Worm (Caenorhabditis elegans) whole organism, young adult: ENCODE data around the gene nlp-41.

Experiments used
- B0019.2 ChIP-seq: fragments of 200-800 bp; sonication (Bioruptor generic); conservative IDR thresholded peaks from 2 replicates; pipeline ENCODE4 v1.3.6; 2022; ENCODE audit warnings: missing genetic modification reagents, missing genetic modification characterization, missing compliant biosample characterization
- C06A6.2 ChIP-seq: fragments of 200-800 bp; sonication (Bioruptor generic); conservative IDR thresholded peaks from 2 replicates; pipeline ENCODE4 v1.3.6; 2022; ENCODE audit warnings: missing genetic modification characterization, missing compliant biosample characterization
- F37B4.10 ChIP-seq: fragments of 200-800 bp; sonication (Bioruptor generic); IDR thresholded peaks from 2 replicates; pipeline ENCODE4 v1.3.6; 2022; ENCODE audit warnings: missing genetic modification characterization, missing compliant biosample characterization
- K11D2.4 ChIP-seq: fragments of 200-800 bp; sonication (Bioruptor generic); IDR thresholded peaks from 2 replicates; pipeline ENCODE4 v1.3.6; 2022; ENCODE audit warnings: missing genetic modification reagents, missing genetic modification characterization, missing compliant biosample characterization
- T07F8.4 ChIP-seq: sonication (generic microtip); optimal IDR thresholded peaks from 2 replicates; lab custom pipeline; 2016; ENCODE audit warnings: mild to moderate bottlenecking, missing genetic modification characterization, moderate library complexity, missing compliant biosample characterization
- T26A5.8 ChIP-seq: sonication (generic microtip); optimal IDR thresholded peaks from 2 replicates; lab custom pipeline; 2016; ENCODE audit warnings: missing genetic modification characterization, missing compliant biosample characterization
- Y53F4B.3 ChIP-seq: fragments of 200-800 bp; sonication (Bioruptor generic); IDR thresholded peaks from 2 replicates; pipeline ENCODE4 v1.3.6; 2022; ENCODE audit warnings: missing genetic modification reagents, missing genetic modification characterization, missing compliant biosample characterization
- Y53G8AR.9 ChIP-seq: fragments of 200-800 bp; sonication (Bioruptor generic); conservative IDR thresholded peaks from 2 replicates; pipeline ENCODE4 v1.3.6; 2022; ENCODE audit warnings: missing genetic modification reagents, missing genetic modification characterization, missing compliant biosample characterization
- Y56A3A.18 ChIP-seq: fragments of 200-800 bp; sonication (Bioruptor generic); IDR thresholded peaks from 2 replicates; pipeline ENCODE4 v1.3.6; 2022; ENCODE audit warnings: missing genetic modification reagents, missing genetic modification characterization, missing compliant biosample characterization
- Y79H2A.3 ChIP-seq: fragments of 200-800 bp; sonication (Bioruptor generic); conservative IDR thresholded peaks from 2 replicates; pipeline ENCODE4 v1.3.6; 2022; ENCODE audit warnings: missing genetic modification reagents, missing genetic modification characterization, missing compliant biosample characterization
- Y95B8A.8 ChIP-seq: fragments of 200-800 bp; sonication (Bioruptor generic); IDR thresholded peaks from 2 replicates; pipeline ENCODE4 v1.3.6; 2022; ENCODE audit warnings: missing genetic modification reagents, missing genetic modification characterization, missing compliant biosample characterization
- aptf-3 ChIP-seq: fragments of 200-800 bp; sonication (Bioruptor generic); IDR thresholded peaks from 2 replicates; pipeline ENCODE4 v1.3.6; 2022; ENCODE audit warnings: missing genetic modification characterization, missing compliant biosample characterization
- atf-7 ChIP-seq: sonication (generic microtip); optimal IDR thresholded peaks from 2 replicates; lab custom pipeline; 2017; ENCODE audit warnings: mild to moderate bottlenecking, missing genetic modification characterization, missing compliant biosample characterization
- attf-3 ChIP-seq: fragments of 200-800 bp; sonication (Bioruptor generic); conservative IDR thresholded peaks from 2 replicates; pipeline ENCODE4 v1.3.6; 2022; ENCODE audit warnings: missing genetic modification reagents, missing genetic modification characterization, missing compliant biosample characterization
- attf-6 ChIP-seq: fragments of 200-800 bp; sonication (Bioruptor generic); IDR thresholded peaks from 2 replicates; pipeline ENCODE4 v1.3.6; 2022; ENCODE audit warnings: missing genetic modification reagents, missing genetic modification characterization, missing compliant biosample characterization
- ccch-3 ChIP-seq: fragments of 200-800 bp; sonication (Bioruptor generic); optimal IDR thresholded peaks from 2 replicates; lab custom pipeline; 2018; ENCODE audit warnings: mild to moderate bottlenecking, missing genetic modification characterization, missing compliant biosample characterization
- cebp-1 ChIP-seq, 2 experiments: fragments of 200-800 bp in 1 of 2; sonication (Bioruptor generic) in 1 of 2; sonication (generic microtip) in 1 of 2; IDR thresholded peaks in 1 of 2; optimal IDR thresholded peaks in 1 of 2; 2 replicates each; pipeline versions ENCODE4 v1.3.6 to Lab custom; 2017 to 2022; ENCODE audit warnings: missing compliant biosample characterization in 2 of 2, missing genetic modification characterization in 2 of 2, mild to moderate bottlenecking in 1 of 2, missing genetic modification reagents in 1 of 2, moderate library complexity in 1 of 2
- cebp-2 ChIP-seq: fragments of 200-800 bp; sonication (Bioruptor generic); IDR thresholded peaks from 2 replicates; pipeline ENCODE4 v1.3.6; 2022; ENCODE audit warnings: missing genetic modification characterization, missing compliant biosample characterization
- ceh-100 ChIP-seq: fragments of 200-800 bp; sonication (Bioruptor generic); IDR thresholded peaks from 2 replicates; pipeline ENCODE4 v1.3.6; 2022; ENCODE audit warnings: missing genetic modification reagents, missing genetic modification characterization, missing compliant biosample characterization
- ceh-58 ChIP-seq: fragments of 200-800 bp; sonication (Bioruptor generic); IDR thresholded peaks from 2 replicates; pipeline ENCODE4 v1.3.6; 2022; ENCODE audit warnings: missing genetic modification characterization, missing compliant biosample characterization
- chd-7 ChIP-seq: sonication (generic microtip); optimal IDR thresholded peaks from 2 replicates; lab custom pipeline; 2016; ENCODE audit warnings: mild to moderate bottlenecking, missing genetic modification characterization, moderate library complexity, missing compliant biosample characterization
- dox-1 ChIP-seq: fragments of 200-800 bp; sonication (Bioruptor generic); IDR thresholded peaks from 2 replicates; pipeline ENCODE4 v1.3.6; 2022; ENCODE audit warnings: missing genetic modification reagents, missing genetic modification characterization, missing compliant biosample characterization
- dpl-1 ChIP-seq: fragments of 150-350 bp; optimal IDR thresholded peaks from 2 replicates; lab custom pipeline; 2014; ENCODE audit warnings: missing biosample characterization, missing genetic modification reagents, missing genetic modification characterization
- efl-1 ChIP-seq: fragments of 150-350 bp; optimal IDR thresholded peaks from 2 replicates; lab custom pipeline; 2014; ENCODE audit warnings: missing biosample characterization, missing genetic modification reagents, missing genetic modification characterization
- gei-17 ChIP-seq: fragments of 200-800 bp; sonication (Bioruptor generic); optimal IDR thresholded peaks from 2 replicates; lab custom pipeline; 2018; ENCODE audit warnings: mild to moderate bottlenecking, missing genetic modification characterization, missing compliant biosample characterization
- him-1 ChIP-seq: sonication (generic microtip); optimal IDR thresholded peaks from 2 replicates; lab custom pipeline; 2016; ENCODE audit warnings: missing genotype, missing genetic modification reagents, missing genetic modification characterization, missing compliant biosample characterization
- hrde-1 ChIP-seq: sonication (generic microtip); optimal IDR thresholded peaks from 2 replicates; lab custom pipeline; 2016; ENCODE audit warnings: missing genetic modification characterization, mild to moderate bottlenecking, missing compliant biosample characterization, moderate library complexity, missing genotype, missing genetic modification reagents, borderline replicate concordance
- hsf-1 ChIP-seq: fragments of 200-800 bp; sonication (Bioruptor generic); IDR thresholded peaks from 2 replicates; pipeline ENCODE4 v1.3.6; 2022; ENCODE audit warnings: missing genetic modification reagents, missing genetic modification characterization, missing compliant biosample characterization
- lag-1 ChIP-seq: fragments of 200-800 bp; sonication (Bioruptor generic); IDR thresholded peaks from 2 replicates; pipeline ENCODE4 v1.3.6; 2022; ENCODE audit warnings: missing genetic modification reagents, missing genetic modification characterization, missing compliant biosample characterization
- lin-26 ChIP-seq: fragments of 200-800 bp; sonication (Bioruptor generic); IDR thresholded peaks from 2 replicates; pipeline ENCODE4 v1.3.6; 2022; ENCODE audit warnings: missing genetic modification reagents, missing genetic modification characterization, missing compliant biosample characterization
- lin-40 ChIP-seq: sonication (generic microtip); optimal IDR thresholded peaks from 2 replicates; lab custom pipeline; 2016; ENCODE audit warnings: missing genetic modification characterization, mild to moderate bottlenecking, missing compliant biosample characterization, missing genotype, missing genetic modification reagents
- lir-1 ChIP-seq: fragments of 200-800 bp; sonication (Bioruptor generic); conservative IDR thresholded peaks from 2 replicates; pipeline ENCODE4 v1.3.6; 2022; ENCODE audit warnings: missing genetic modification reagents, missing genetic modification characterization, missing compliant biosample characterization
- lsl-1 ChIP-seq: fragments of 200-800 bp; sonication (Bioruptor generic); optimal IDR thresholded peaks from 2 replicates; lab custom pipeline; 2018; ENCODE audit warnings: mild to moderate bottlenecking, missing genetic modification characterization, moderate library complexity, missing compliant biosample characterization
- madf-8 ChIP-seq: fragments of 200-800 bp; sonication (Bioruptor generic); conservative IDR thresholded peaks from 2 replicates; pipeline ENCODE4 v1.3.6; 2022; ENCODE audit warnings: missing genetic modification reagents, missing genetic modification characterization, missing compliant biosample characterization
- mcd-1 ChIP-seq: fragments of 200-800 bp; sonication (Bioruptor generic); IDR thresholded peaks from 2 replicates; pipeline ENCODE4 v1.3.6; 2022; ENCODE audit warnings: missing genetic modification reagents, missing genetic modification characterization, missing compliant biosample characterization
- nfya-2 ChIP-seq: fragments of 200-800 bp; sonication (Bioruptor generic); IDR thresholded peaks from 2 replicates; pipeline ENCODE4 v1.3.6; 2022; ENCODE audit warnings: missing genetic modification reagents, missing genetic modification characterization, missing compliant biosample characterization
- nfyb-1 ChIP-seq: fragments of 200-800 bp; sonication (Bioruptor generic); IDR thresholded peaks from 2 replicates; pipeline ENCODE4 v1.3.6; 2022; ENCODE audit warnings: missing genetic modification reagents, missing genetic modification characterization, missing compliant biosample characterization
- nhr-120 ChIP-seq: fragments of 200-800 bp; sonication (Bioruptor generic); IDR thresholded peaks from 2 replicates; pipeline ENCODE4 v1.3.6; 2022; ENCODE audit warnings: missing genetic modification characterization, missing compliant biosample characterization
- nhr-80 ChIP-seq: sonication (generic microtip); optimal IDR thresholded peaks from 2 replicates; lab custom pipeline; 2016; ENCODE audit warnings: missing genetic modification characterization, missing compliant biosample characterization
- repo-1 ChIP-seq: sonication (generic microtip); optimal IDR thresholded peaks from 2 replicates; lab custom pipeline; 2017; ENCODE audit warnings: mild to moderate bottlenecking, missing genetic modification characterization, missing compliant biosample characterization
- sea-2 ChIP-seq: fragments of 200-800 bp; sonication (Bioruptor generic); IDR thresholded peaks from 2 replicates; pipeline ENCODE4 v1.3.6; 2022; ENCODE audit warnings: missing genetic modification characterization, missing compliant biosample characterization
- snpc-3.4 ChIP-seq: sonication (generic microtip); optimal IDR thresholded peaks from 2 replicates; lab custom pipeline; 2017; ENCODE audit warnings: missing genetic modification characterization, mild to moderate bottlenecking, missing compliant biosample characterization, antibody characterized with exemption, moderate library complexity, missing genotype, missing genetic modification reagents
- snpc-4 ChIP-seq, 5 experiments: fragments of 150-350 bp in 1 of 5; sonication (generic microtip) in 4 of 5; optimal IDR thresholded peaks; 2 replicates each; lab custom pipeline; 2014 to 2018; ENCODE audit warnings: missing genetic modification characterization in 5 of 5, missing biosample characterization in 3 of 5, antibody characterized with exemption in 2 of 5, mild to moderate bottlenecking in 2 of 5, missing compliant biosample characterization in 2 of 5, missing genotype in 2 of 5, moderate library complexity in 2 of 5, missing genetic modification reagents in 1 of 5
- somi-1 ChIP-seq: fragments of 200-800 bp; sonication (Bioruptor generic); optimal IDR thresholded peaks from 2 replicates; lab custom pipeline; 2018; ENCODE audit warnings: mild to moderate bottlenecking, missing genetic modification characterization, missing compliant biosample characterization
- sptf-2 ChIP-seq: fragments of 200-800 bp; sonication (Bioruptor generic); optimal IDR thresholded peaks from 2 replicates; lab custom pipeline; 2018; ENCODE audit warnings: mild to moderate bottlenecking, missing genetic modification characterization, missing compliant biosample characterization
- zim-3 ChIP-seq: sonication (generic microtip); optimal IDR thresholded peaks from 2 replicates; lab custom pipeline; 2017; ENCODE audit warnings: mild to moderate bottlenecking, missing genetic modification characterization, moderate library complexity, missing compliant biosample characterization
- ztf-18 ChIP-seq: sonication (generic microtip); optimal IDR thresholded peaks from 2 replicates; lab custom pipeline; 2016; ENCODE audit warnings: missing genotype, mild to moderate bottlenecking, missing genetic modification characterization, missing compliant biosample characterization

Gene nlp-41

DNA sequence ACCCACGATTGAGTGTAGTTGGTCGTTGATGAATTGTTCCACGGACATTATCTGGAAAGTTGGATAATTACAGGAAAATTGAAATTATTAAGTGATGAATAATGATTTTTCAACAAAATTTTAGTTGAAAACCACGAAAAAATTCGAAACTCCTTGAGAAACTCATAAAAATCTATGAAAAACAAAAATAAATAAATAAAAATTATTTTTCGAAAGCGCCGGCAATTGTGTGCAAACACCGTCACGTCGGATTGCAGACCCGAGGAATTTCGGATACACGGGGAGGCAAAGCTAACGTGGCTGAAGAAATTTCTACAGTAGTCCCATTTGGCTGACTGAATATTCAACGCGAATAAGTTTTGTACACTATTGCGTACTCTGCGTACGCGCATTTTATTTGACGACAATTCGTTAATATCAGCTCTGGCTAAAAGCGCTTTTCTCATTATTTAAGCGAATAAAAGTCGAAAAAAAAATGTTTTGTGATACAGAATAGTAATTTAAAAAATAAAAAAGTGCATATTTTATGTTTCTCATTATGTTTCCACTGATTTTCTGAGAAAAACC lies 10.9 kb downstream of the nlp-41 start, which contains the start of gene mog-4 (continued):
- TF ChIP-seq hsf-1 = peak; percentile 93
- peak; percentile 100 for TF ChIP-seq B0019.2 (GFP tag; lab: Robert Waterston, UW)
- TF ChIP-seq Y95B8A.8 (GFP tag; lab: Robert Waterston, UW) = peak; percentile 99
- TF ChIP-seq zim-3 (tag; lab: Kevin White, UChicago) = peak; percentile 81
- TF ChIP-seq nhr-120 (GFP tag; lab: Robert Waterston, UW) = peak; percentile 98
- peak; percentile 99 for TF ChIP-seq lir-1 (GFP tag; lab: Robert Waterston, UW)
- TF ChIP-seq attf-3 (GFP tag; lab: Robert Waterston, UW) = peak; percentile 93
- peak; percentile 99 for TF ChIP-seq nfyb-1
- TF ChIP-seq nfya-2 = peak; percentile 89
- TF ChIP-seq nhr-80 (tag; lab: Kevin White, UChicago) = peak; percentile 80
- peak; percentile 85 for TF ChIP-seq hrde-1 (tag; lab: Kevin White, UChicago)
- TF ChIP-seq efl-1 = peak; percentile 65
- peak; percentile 97 for TF ChIP-seq cebp-1 (GFP tag; IDR thresholded peaks at IDR 0.05; lab: Robert Waterston, UW)
- TF ChIP-seq cebp-1 (tag; optimal IDR thresholded peaks at IDR 0.05; lab: Kevin White, UChicago) = peak; percentile 94
- peak; percentile 93 for TF ChIP-seq Y53F4B.3 (GFP tag; lab: Robert Waterston, UW)
- peak; percentile 95 for TF ChIP-seq aptf-3 (GFP tag; lab: Robert Waterston, UW)
- TF ChIP-seq Y56A3A.18 (GFP tag; lab: Robert Waterston, UW) = peak; percentile 99
- TF ChIP-seq attf-6 (GFP tag; lab: Robert Waterston, UW) = peak; percentile 92
- peak; percentile 9 for TF ChIP-seq sptf-2 (GFP tag; lab: Kevin White, UChicago)
- peak; percentile 96 for TF ChIP-seq somi-1 (GFP tag; lab: Kevin White, UChicago)
- TF ChIP-seq cebp-2 = peak; percentile 97
- TF ChIP-seq ztf-18 (tag; lab: Kevin White, UChicago) = peak; percentile 82
- peak; percentile 99 for TF ChIP-seq K11D2.4 (GFP tag; lab: Robert Waterston, UW)
- TF ChIP-seq Y53G8AR.9 (GFP tag; lab: Robert Waterston, UW) = peak; percentile 99
- peak; percentile 100 for TF ChIP-seq Y79H2A.3 (GFP tag; lab: Robert Waterston, UW)
- peak; percentile 84 for TF ChIP-seq him-1
- peak; percentile 18 for TF ChIP-seq snpc-3.4
- TF ChIP-seq lag-1 (GFP tag; lab: Robert Waterston, UW) = peak; percentile 99
- TF ChIP-seq ccch-3 (GFP tag; lab: Kevin White, UChicago) = peak; percentile 97
- TF ChIP-seq gei-17 = peak; percentile 66
- TF ChIP-seq lin-40 (tag; lab: Kevin White, UChicago) = peak; percentile 98
- TF ChIP-seq F37B4.10 (GFP tag; lab: Robert Waterston, UW) = peak; percentile 96
- 0 out of 2 replicates have a peak, but pooled peaks have one; percentile 15 for TF ChIP-seq ceh-58 (GFP tag; lab: Robert Waterston, UW)
- TF ChIP-seq dox-1 (GFP tag; lab: Robert Waterston, UW) = peak; percentile 100
- peak; percentile 31 for TF ChIP-seq snpc-4 (GFP tag; optimal IDR thresholded peaks at IDR 0.05; lab: Kevin White, UChicago)
- TF ChIP-seq snpc-4 (tag; optimal IDR thresholded peaks at IDR 0.05; lab: Kevin White, UChicago) = peak; percentile 41 to 91 (median 72)
- peak; percentile 7 for TF ChIP-seq T26A5.8 (tag; lab: Kevin White, UChicago)
- TF ChIP-seq sea-2 (GFP tag; lab: Robert Waterston, UW) = peak; percentile 98
- TF ChIP-seq dpl-1 (GFP tag; lab: Kevin White, UChicago) = peak; percentile 46
- TF ChIP-seq chd-7 (tag; lab: Kevin White, UChicago) = peak; percentile 84
- TF ChIP-seq T07F8.4 (tag; lab: Kevin White, UChicago) = peak; percentile 48
- TF ChIP-seq mcd-1 (GFP tag; lab: Robert Waterston, UW) = peak; percentile 99
- peak; percentile 98 for TF ChIP-seq C06A6.2 (GFP tag; lab: Robert Waterston, UW)
- TF ChIP-seq lin-26 (GFP tag; lab: Robert Waterston, UW) = peak; percentile 98
- peak; percentile 96 for TF ChIP-seq ceh-100 (GFP tag; lab: Robert Waterston, UW)
- TF ChIP-seq repo-1 = peak; percentile 84
- TF ChIP-seq madf-8 = peak; percentile 99
- peak; percentile 84 for TF ChIP-seq atf-7 (tag; lab: Kevin White, UChicago)
- peak; percentile 98 for TF ChIP-seq lsl-1 (GFP tag; lab: Kevin White, UChicago)
